Worm (Caenorhabditis elegans) whole organism, early embryonic: ENCODE measurements around the gene K08D8.7.

Experiments
- F13C5.2 ChIP-seq: sonication (generic microtip); optimal IDR thresholded peaks from 2 replicates; lab custom pipeline; 2017; ENCODE audit warnings: mild to moderate bottlenecking, missing genetic modification characterization, inconsistent platforms, missing compliant biosample characterization
- aly-1 ChIP-seq: sonication (generic microtip); optimal IDR thresholded peaks from 2 replicates; lab custom pipeline; 2016; ENCODE audit warnings: missing genetic modification characterization, missing compliant biosample characterization
- ama-1 ChIP-seq: fragments of 150-350 bp; optimal IDR thresholded peaks from 2 replicates; lab custom pipeline; 2014
- ceh-13 ChIP-seq: fragments of 200-800 bp; sonication (Bioruptor generic); optimal IDR thresholded peaks from 2 replicates; lab custom pipeline; 2018; ENCODE audit warnings: mild to moderate bottlenecking, missing genetic modification characterization, missing compliant biosample characterization
- ets-7 ChIP-seq: sonication (generic microtip); optimal IDR thresholded peaks from 2 replicates; lab custom pipeline; 2016; ENCODE audit warnings: missing genotype, missing genetic modification characterization, missing compliant biosample characterization
- flt-1 ChIP-seq: fragments of 200-800 bp; sonication (Bioruptor generic); IDR thresholded peaks from 2 replicates; pipeline ENCODE4 v1.3.6; 2022; ENCODE audit warnings: missing genetic modification characterization, missing compliant biosample characterization
- hmg-4 ChIP-seq: fragments of 200-800 bp; sonication (Bioruptor generic); optimal IDR thresholded peaks from 2 replicates; lab custom pipeline; 2018; ENCODE audit warnings: mild to moderate bottlenecking, missing genetic modification characterization, missing compliant biosample characterization
- hnd-1 ChIP-seq: sonication (generic microtip); optimal IDR thresholded peaks from 2 replicates; lab custom pipeline; 2016; ENCODE audit warnings: missing genetic modification characterization, missing compliant biosample characterization
- scrt-1 ChIP-seq: fragments of 200-800 bp; sonication (Bioruptor generic); IDR thresholded peaks from 2 replicates; pipeline ENCODE4 v1.3.6; 2022; ENCODE audit warnings: missing genetic modification characterization, missing compliant biosample characterization
- sea-1 ChIP-seq: fragments of 200-800 bp; sonication (Bioruptor generic); conservative IDR thresholded peaks from 2 replicates; pipeline ENCODE4 v1.3.6; 2022; ENCODE audit warnings: missing genetic modification characterization, missing compliant biosample characterization
- tbx-11 ChIP-seq: fragments of 200-800 bp; sonication (Bioruptor generic); IDR thresholded peaks from 2 replicates; pipeline ENCODE4 v1.3.6; 2022; ENCODE audit warnings: missing genetic modification characterization, missing compliant biosample characterization
- tra-4 ChIP-seq: sonication (generic microtip); optimal IDR thresholded peaks from 2 replicates; lab custom pipeline; 2017; ENCODE audit warnings: missing genetic modification characterization, missing compliant biosample characterization

DNA sequence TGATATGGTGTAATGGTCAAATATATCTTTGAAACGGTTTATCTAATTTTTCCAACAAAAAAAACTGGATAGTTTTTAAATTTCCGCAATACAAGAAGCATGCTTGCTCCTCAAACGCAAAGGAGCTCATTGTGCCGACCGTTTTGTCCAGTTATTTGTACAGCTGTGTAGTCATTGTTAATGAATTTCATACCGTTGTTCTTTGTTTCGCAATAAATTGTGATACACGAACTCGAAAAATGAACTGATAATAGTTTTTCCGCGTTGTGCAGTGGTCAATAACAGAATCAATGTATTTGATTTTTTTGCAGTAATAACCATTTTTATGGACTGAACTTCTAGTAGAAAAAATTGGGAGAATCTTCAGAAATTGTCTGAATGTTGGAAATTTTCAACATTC, 2.2 kb downstream of the K08D8.7 start:
- no peak for TF ChIP-seq ets-7 (tag; lab: Kevin White, UChicago)
- TF ChIP-seq ama-1 (lab: Kevin White, UChicago): no peak
- no peak for TF ChIP-seq flt-1 (GFP tag; lab: Robert Waterston, UW)
- TF ChIP-seq scrt-1 (GFP tag; lab: Robert Waterston, UW): no peak
- TF ChIP-seq aly-1 (tag; lab: Kevin White, UChicago): no peak
- TF ChIP-seq F13C5.2 (tag; lab: Kevin White, UChicago): no peak
- no peak for TF ChIP-seq tbx-11 (GFP tag; lab: Robert Waterston, UW)
- no peak for TF ChIP-seq ceh-13 (GFP tag; lab: Kevin White, UChicago)
- TF ChIP-seq hmg-4 (GFP tag; lab: Kevin White, UChicago): no peak
- no peak for TF ChIP-seq sea-1
- TF ChIP-seq tra-4 (tag; lab: Kevin White, UChicago): no peak
- TF ChIP-seq hnd-1 (tag; lab: Kevin White, UChicago): no peak
